Worm (Caenorhabditis elegans): ENCODE results near the gene F09B12.7.

The F09B12.7 gene

DNA sequence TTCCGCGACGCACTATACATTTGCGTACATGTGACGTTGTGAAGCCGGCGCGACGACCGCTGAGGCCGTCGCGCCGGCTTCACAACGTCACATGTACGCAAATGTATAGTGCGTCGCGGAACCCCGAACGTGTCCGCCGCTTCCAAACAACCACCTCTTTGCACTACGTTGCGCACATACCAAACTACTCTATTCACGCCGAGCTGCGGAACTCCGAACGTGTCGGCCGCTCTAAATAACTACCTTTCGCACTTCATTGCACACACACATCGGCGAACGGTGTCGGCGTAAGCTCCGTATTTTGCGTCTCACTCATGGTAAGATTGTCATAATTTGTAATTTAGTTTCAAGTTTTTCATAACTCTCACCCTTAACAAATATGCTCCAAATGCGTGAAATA, 17.3 kb upstream of the F09B12.7 start:
- TF ChIP-seq unc-62 (GFP tag; optimal IDR thresholded peaks at IDR 0.05), result no peak
- no peak for TF ChIP-seq dmd-4 (tag; optimal IDR thresholded peaks at IDR 0.05)
- TF ChIP-seq unc-39 (tag; optimal IDR thresholded peaks at IDR 0.05), result no peak
- no peak for TF ChIP-seq ztf-11 (tag; optimal IDR thresholded peaks at IDR 0.05)
- TF ChIP-seq sma-9 (GFP tag; optimal IDR thresholded peaks at IDR 0.05), result no peak
- TF ChIP-seq sma-9 (tag; optimal IDR thresholded peaks at IDR 0.05), result no peak
- no peak for TF ChIP-seq gmeb-1 (tag; optimal IDR thresholded peaks at IDR 0.05)
- TF ChIP-seq alr-1 (tag; optimal IDR thresholded peaks at IDR 0.05), result no peak

DNA sequence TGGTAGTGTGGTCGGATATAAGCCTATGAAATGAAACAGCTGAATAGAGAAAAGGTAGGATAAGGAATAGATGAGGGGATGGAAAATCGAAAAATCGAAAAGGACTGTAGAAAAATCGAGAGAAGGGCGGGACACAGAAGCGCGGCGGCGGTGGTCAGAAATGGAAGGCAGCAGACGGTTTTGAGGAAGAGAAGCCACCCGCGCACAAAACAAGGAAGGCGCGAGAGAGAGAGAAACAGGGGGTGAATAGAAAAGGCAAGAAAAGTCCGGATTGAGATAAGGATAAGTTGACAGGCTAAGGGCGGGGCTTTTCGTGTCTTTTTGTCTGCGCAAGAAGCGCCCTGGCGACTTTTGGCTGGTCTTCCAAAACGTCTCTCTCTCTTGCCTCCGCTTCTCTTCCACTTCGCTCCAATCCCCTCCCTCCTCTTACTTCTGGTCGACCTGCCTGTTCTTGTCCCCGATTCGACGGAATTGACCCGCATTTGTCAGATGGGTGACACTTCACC, 12.9 kb upstream of the F09B12.7 start, which contains the start of gene mlt-9:
TSS of gene mlt-9 (minus strand) at position 51 of the 506 bp plus-strand sequence.
- TF ChIP-seq snpc-4 (tag; optimal IDR thresholded peaks at IDR 0.05) (no peak), Y55F3AM.14 (GFP tag; optimal IDR thresholded peaks at IDR 0.05) (no peak), unc-62 (GFP tag; optimal IDR thresholded peaks at IDR 0.05) (no peak), nhr-12 (tag; optimal IDR thresholded peaks at IDR 0.05) (no peak), nhr-25 (tag; optimal IDR thresholded peaks at IDR 0.05) (no peak), sma-9 (GFP tag; optimal IDR thresholded peaks at IDR 0.05) (no peak), sma-9 (tag; optimal IDR thresholded peaks at IDR 0.05) (no peak)

DNA sequence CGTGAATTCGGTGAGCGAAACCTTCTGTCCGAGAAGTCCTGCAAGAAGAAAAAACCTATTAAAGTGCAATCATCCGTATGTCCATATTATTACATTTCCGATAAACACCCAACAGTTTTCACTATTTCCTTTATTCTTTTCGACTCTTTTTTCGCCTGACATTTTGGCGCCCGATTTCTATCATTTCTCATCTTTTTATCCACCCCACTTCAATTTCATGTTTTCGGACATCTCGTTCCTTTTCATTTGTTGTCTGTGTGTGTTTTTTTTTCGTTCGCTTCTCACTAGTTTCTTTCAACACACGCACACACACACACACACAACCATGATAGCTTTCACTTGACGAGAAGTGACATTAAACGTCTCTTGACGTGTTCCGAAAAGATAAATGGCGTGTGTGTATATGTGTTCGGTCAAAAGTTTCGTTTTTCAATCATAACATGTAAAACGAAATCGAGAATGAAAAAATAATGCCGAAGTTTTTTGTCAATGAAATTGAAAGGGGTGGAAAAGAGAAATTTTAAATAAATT, 10.2 kb upstream of the F09B12.7 start:
- TF ChIP-seq ztf-4 (tag; optimal IDR thresholded peaks at IDR 0.05), result no peak
- peak; percentile 31 for TF ChIP-seq sem-4 (tag; optimal IDR thresholded peaks at IDR 0.05)
- TF ChIP-seq aly-2 (tag; optimal IDR thresholded peaks at IDR 0.05), result no peak
- TF ChIP-seq lsy-2 (tag; optimal IDR thresholded peaks at IDR 0.05), result no peak
- TF ChIP-seq nhr-21 (tag; optimal IDR thresholded peaks at IDR 0.05), result peak; percentile 22
- TF ChIP-seq unc-62 (GFP tag; optimal IDR thresholded peaks at IDR 0.05), result no peak
- TF ChIP-seq lin-39 (tag; optimal IDR thresholded peaks at IDR 0.05), result no peak
- no peak for TF ChIP-seq ZK546.5 (tag; optimal IDR thresholded peaks at IDR 0.05)
- no peak for TF ChIP-seq mbf-1 (tag; optimal IDR thresholded peaks at IDR 0.05)
- no peak for TF ChIP-seq fos-1 (tag; optimal IDR thresholded peaks at IDR 0.05)
- no peak for TF ChIP-seq nhr-10 (tag; optimal IDR thresholded peaks at IDR 0.05)
- TF ChIP-seq blmp-1 (tag; optimal IDR thresholded peaks at IDR 0.05; ENCODE audit: insufficient read depth), result peak; percentile 89
- no peak for TF ChIP-seq snpc-4 (tag; optimal IDR thresholded peaks at IDR 0.05)
- TF ChIP-seq gmeb-1 (tag; optimal IDR thresholded peaks at IDR 0.05), result no peak
- TF ChIP-seq F13H6.1 (tag; optimal IDR thresholded peaks at IDR 0.05), result no peak
- TF ChIP-seq ceh-82 (tag; optimal IDR thresholded peaks at IDR 0.05), result no peak

DNA sequence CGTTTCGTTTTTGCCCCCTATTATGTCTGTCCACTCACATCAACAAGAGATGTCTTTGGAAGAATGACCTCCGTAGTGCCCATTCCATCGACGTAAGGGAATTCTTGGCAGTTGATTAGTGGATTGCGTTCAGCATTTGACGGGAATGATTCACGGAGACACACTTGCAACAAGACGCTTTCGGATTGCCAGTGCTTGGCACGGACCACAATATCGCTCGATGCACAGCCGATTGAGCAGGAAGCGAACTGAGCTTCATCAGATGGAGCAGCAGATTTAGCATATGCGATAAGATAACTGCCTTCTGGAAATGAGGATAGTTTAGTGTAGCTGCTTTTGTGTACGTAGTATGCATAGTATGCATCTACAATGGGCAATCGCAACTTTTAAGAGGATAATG, 8.6 kb upstream of the F09B12.7 start:
- no peak for TF ChIP-seq nhr-23 (tag; optimal IDR thresholded peaks at IDR 0.05)
- no peak for TF ChIP-seq ztf-11 (tag; optimal IDR thresholded peaks at IDR 0.05)
- no peak for TF ChIP-seq F13H6.1 (tag; optimal IDR thresholded peaks at IDR 0.05)
- TF ChIP-seq nhr-237 (tag; optimal IDR thresholded peaks at IDR 0.05), result no peak
- no peak for TF ChIP-seq Y55F3AM.14 (GFP tag; optimal IDR thresholded peaks at IDR 0.05)
- TF ChIP-seq sma-3 (GFP tag; optimal IDR thresholded peaks at IDR 0.05), result no peak
- no peak for TF ChIP-seq ama-1 (optimal IDR thresholded peaks at IDR 0.05)

DNA sequence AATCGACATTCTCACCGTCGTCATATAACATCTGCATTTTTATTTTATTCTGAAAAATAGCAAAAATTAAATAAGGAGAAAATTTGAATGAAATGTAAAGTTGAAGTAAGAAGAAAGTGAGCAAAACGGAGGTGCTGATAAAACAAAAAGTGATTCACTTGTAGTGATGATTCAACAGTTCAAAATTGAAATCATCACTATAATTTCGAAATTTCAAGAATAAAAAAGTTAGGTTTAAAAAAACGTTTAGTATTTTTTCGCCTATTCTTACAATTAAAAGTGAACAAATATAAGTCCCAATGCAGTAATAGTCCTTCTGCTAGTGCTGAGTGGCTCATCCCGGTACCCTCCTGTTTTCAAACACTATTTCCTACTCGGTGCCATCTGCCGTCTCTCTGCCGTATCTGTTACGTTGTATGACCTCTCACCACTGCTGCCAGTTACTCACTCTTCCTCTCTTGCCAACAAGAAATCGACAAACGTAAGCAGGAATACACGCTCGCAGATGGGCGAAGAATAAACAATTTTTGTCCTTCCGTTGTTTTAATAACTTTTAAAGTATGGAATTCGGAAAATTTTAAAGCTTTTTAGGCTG, 5.6 kb upstream of the F09B12.7 start, which contains the start of gene dhhc-1:
TSS of gene dhhc-1 (minus strand) at position 51 of the 595 bp plus-strand sequence.
- TF ChIP-seq ZK546.5 (tag; optimal IDR thresholded peaks at IDR 0.05) (no peak), ceh-16 (tag; optimal IDR thresholded peaks at IDR 0.05) (no peak), nhr-129 (tag; optimal IDR thresholded peaks at IDR 0.05) (peak; percentile 74), egl-27 (tag; optimal IDR thresholded peaks at IDR 0.05) (no peak), lsy-2 (tag; optimal IDR thresholded peaks at IDR 0.05) (peak in 1 of 2 experiments; percentile 43), lin-11 (tag; optimal IDR thresholded peaks at IDR 0.05) (peak; percentile 29), sma-9 (GFP tag; optimal IDR thresholded peaks at IDR 0.05) (peak; percentile 60), sma-9 (tag; optimal IDR thresholded peaks at IDR 0.05) (no peak), snpc-4 (tag; optimal IDR thresholded peaks at IDR 0.05) (peak; percentile 40), F13H6.1 (tag; optimal IDR thresholded peaks at IDR 0.05) (peak; percentile 68), fos-1 (tag; optimal IDR thresholded peaks at IDR 0.05) (peak; percentile 90), nhr-25 (tag; optimal IDR thresholded peaks at IDR 0.05) (no peak), blmp-1 (tag; optimal IDR thresholded peaks at IDR 0.05; ENCODE audit: insufficient read depth) (no peak), C34F6.9 (tag; optimal IDR thresholded peaks at IDR 0.05) (peak; percentile 48), unc-55 (GFP tag; optimal IDR thresholded peaks at IDR 0.05) (peak; percentile 59), sem-4 (tag; optimal IDR thresholded peaks at IDR 0.05) (peak; percentile 34), crh-2 (tag; optimal IDR thresholded peaks at IDR 0.05) (peak; percentile 57), unc-39 (tag; optimal IDR thresholded peaks at IDR 0.05) (no peak)

Measured in whole organism, L2 larva.